Worm (Caenorhabditis elegans): Measurements from ENCODE around the gene gcy-32.
A peak's percentile ranks its signal among the peaks of the same experiment; 100 is the strongest.

gcy-32 gene

ce11 chrV:13872895-13873294 is 42.4 kb downstream of the gcy-32 start, which contains the start of gene cpt-5:
cpt-5 (plus strand) TSS chrV:13873195.
- no peak for TF ChIP-seq daf-12 (tag; optimal IDR thresholded peaks at IDR 0.05)
- TF ChIP-seq ceh-9 (tag; optimal IDR thresholded peaks at IDR 0.05) = no peak
- no peak for TF ChIP-seq skn-1 (tag; optimal IDR thresholded peaks at IDR 0.05)
- no peak for TF ChIP-seq zag-1 (tag; optimal IDR thresholded peaks at IDR 0.05)
- TF ChIP-seq ceh-16 (tag; optimal IDR thresholded peaks at IDR 0.05) = no peak
- no peak for TF ChIP-seq tbx-2 (tag; optimal IDR thresholded peaks at IDR 0.05)
- TF ChIP-seq lin-15B (tag; optimal IDR thresholded peaks at IDR 0.05) = no peak
- no peak for TF ChIP-seq nhr-12 (tag; optimal IDR thresholded peaks at IDR 0.05)
- no peak for TF ChIP-seq nhr-77 (tag; optimal IDR thresholded peaks at IDR 0.05)
- no peak for TF ChIP-seq nhr-11 (tag; optimal IDR thresholded peaks at IDR 0.05)

DNA sequence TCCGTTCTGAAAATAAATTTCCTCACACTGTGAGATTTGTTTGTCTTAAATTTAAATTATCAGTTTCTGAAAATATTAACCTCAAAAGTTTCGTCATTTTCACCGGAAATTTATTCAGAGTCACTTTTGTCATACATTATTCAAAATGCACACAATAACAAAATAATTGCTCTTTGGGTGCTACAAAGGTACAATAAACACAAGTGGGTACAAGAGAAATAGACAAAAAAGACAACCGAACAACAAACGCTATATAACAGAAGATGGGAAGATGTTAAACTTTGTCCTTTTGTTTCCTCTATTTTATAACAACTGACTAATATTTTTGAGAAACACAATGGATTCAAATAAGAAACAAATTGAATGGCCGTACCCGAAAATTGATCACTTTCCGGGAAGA is 45.7 kb downstream of the gcy-32 start:
- TF ChIP-seq aly-2 (tag; optimal IDR thresholded peaks at IDR 0.05) (no peak), nhr-11 (tag; optimal IDR thresholded peaks at IDR 0.05) (peak; percentile 98), pqm-1 (tag; optimal IDR thresholded peaks at IDR 0.05) (peak; percentile 2)

DNA sequence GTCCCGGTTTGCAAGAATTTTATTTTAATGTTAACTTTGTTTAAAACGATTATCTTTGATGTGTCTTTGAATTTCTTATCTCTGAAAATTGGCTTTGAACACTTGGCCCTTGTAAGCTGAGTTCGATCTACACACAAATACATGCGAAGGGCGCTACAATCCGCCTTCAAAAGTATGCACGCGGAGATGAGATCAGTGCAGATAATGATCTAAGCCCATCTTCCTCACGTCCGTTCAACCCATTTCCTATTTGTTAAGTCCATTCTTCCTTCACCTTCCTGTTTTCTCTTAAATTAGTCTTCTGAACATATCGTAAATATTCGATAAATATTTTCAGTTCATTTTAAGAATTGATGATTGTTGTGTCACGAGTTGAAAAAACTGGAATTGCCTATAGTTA is 48.9 kb downstream of the gcy-32 start, which contains the start of gene nhr-175:
nhr-175 (plus strand) TSS at position 339 of the 400 bp plus-strand sequence.
- TF ChIP-seq nhr-25 (tag; optimal IDR thresholded peaks at IDR 0.05) (peak; percentile 52), ZK546.5 (tag; optimal IDR thresholded peaks at IDR 0.05) (no peak), elt-1 (tag; optimal IDR thresholded peaks at IDR 0.05) (peak; percentile 92), nhr-76 (tag; optimal IDR thresholded peaks at IDR 0.05) (no peak), nhr-23 (tag; optimal IDR thresholded peaks at IDR 0.05) (peak; percentile 50)

- TF ChIP-seq skn-1 (tag; optimal IDR thresholded peaks at IDR 0.05) (no peak), nhr-12 (tag; optimal IDR thresholded peaks at IDR 0.05) (no peak), hmg-11 (tag; optimal IDR thresholded peaks at IDR 0.05) (no peak), nhr-76 (tag; optimal IDR thresholded peaks at IDR 0.05) (no peak)
Measured at ce11 chrV:13863700-13864099, 51.6 kb downstream of the gcy-32 start.

DNA sequence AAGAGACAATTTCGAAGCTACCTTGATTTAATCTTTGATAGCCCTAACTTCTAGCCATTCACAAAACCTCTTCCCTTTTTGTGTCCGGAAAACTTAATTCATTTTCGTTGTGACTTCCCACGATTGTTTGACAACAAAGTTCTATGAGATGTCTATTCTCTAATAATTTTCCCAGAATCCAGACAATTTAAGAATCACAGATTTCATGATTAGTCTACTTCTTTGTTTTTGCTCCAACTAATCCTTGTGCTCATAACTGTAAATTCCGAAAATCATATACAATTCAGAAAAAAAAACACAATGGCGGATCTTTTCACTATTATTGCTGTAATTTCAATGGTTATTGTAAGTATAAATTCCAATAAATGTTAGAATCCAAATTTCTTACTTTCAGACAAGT is 52.8 kb downstream of the gcy-32 start, which contains the start of gene srx-137:
srx-137 (plus strand) TSS at position 301 of the 400 bp plus-strand sequence.
- TF ChIP-seq daf-12 (tag; optimal IDR thresholded peaks at IDR 0.05) (no peak), nhr-28 (tag; optimal IDR thresholded peaks at IDR 0.05) (no peak), snpc-4 (tag; optimal IDR thresholded peaks at IDR 0.05) (no peak), unc-39 (tag; optimal IDR thresholded peaks at IDR 0.05) (no peak), nhr-76 (tag; optimal IDR thresholded peaks at IDR 0.05) (no peak), lin-15B (tag; optimal IDR thresholded peaks at IDR 0.05) (no peak), pqm-1 (tag; optimal IDR thresholded peaks at IDR 0.05) (no peak), ztf-11 (tag; optimal IDR thresholded peaks at IDR 0.05) (no peak), fos-1 (tag; optimal IDR thresholded peaks at IDR 0.05) (no peak), elt-1 (tag; optimal IDR thresholded peaks at IDR 0.05) (no peak), ztf-4 (tag; optimal IDR thresholded peaks at IDR 0.05) (no peak), nhr-11 (tag; optimal IDR thresholded peaks at IDR 0.05) (no peak), mml-1 (tag; optimal IDR thresholded peaks at IDR 0.05) (no peak), elt-3 (tag; optimal IDR thresholded peaks at IDR 0.05) (no peak), nhr-43 (tag; optimal IDR thresholded peaks at IDR 0.05; ENCODE audit: poor library complexity, severe bottlenecking) (no peak)

Data from whole organism, L3 larva.